Worm (Caenorhabditis elegans) whole organism, L2 larva: ENCODE data around the gene sqst-3.

Experiments
- ceh-82 ChIP-seq: fragments of 150-350 bp; optimal IDR thresholded peaks from 2 replicates; lab custom pipeline; 2014; ENCODE audit warnings: missing biosample characterization, missing genetic modification characterization
- nhr-11 ChIP-seq: fragments of 150-350 bp; optimal IDR thresholded peaks from 2 replicates; lab custom pipeline; 2014; ENCODE audit warnings: missing biosample characterization, missing genetic modification characterization

DNA sequence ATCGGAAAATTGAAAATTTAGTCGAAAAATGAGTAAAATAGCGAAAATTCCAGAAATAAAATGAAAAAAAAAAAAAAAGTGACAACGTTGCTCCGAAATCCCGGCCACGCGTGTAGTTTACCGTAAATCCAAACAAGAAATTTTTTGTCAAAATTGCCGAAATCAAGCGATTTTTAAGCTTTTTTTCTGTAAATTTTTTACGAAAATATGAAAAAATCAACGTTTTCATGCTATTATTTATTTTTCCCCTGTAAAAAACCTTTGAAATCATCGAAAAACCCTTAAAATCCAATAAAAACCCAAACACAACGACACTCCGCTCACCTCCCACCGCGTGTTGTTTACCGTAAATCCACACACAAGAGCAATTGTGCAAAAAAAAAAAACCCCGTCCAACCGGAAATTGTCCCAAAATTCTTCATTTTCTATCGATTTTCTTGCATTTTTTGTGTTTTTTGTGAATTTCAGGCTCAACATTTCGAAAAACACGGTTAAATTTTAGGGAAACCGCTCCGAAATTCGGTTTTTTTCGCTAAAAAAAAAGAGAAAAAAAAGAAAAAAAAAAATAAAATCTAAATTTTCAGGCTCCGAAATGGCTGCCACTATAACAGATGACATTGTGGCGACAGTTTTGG, 40.5 kb upstream of the sqst-3 start, which contains the start of the genes Y39B6A.3 and pph-5:
- TF ChIP-seq nhr-11 (tag; lab: Kevin White, UChicago) (no peak), ceh-82 (no peak)
